Fruit fly (Drosophila melanogaster): ENCODE data around the gene for.

for gene

dm6 chr2L:3682489-3682888, 25.7 kb upstream of the for start:
- TF ChIP-seq noc (tag; optimal IDR thresholded peaks at IDR 0.05), result no peak

DNA sequence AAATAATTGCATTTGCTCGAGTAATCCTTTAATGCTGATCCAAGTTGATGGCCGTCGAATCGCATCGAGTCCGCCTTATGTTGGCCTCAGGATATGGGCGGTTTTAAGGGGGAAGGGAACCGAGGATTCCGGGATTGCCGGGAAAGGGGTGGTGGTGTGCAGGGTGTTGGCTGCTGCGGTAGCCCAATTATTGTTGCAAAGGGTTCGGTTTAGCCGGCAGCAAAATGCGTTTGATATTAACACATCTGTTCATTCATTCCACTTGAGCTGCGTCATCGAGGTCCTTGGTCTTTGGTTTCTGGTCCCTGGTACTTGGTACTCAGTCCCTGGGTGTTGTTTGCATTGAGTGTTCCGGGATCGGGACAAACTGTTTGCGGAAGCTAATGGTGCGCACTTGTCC, 24.6 kb upstream of the for start:
- TF ChIP-seq noc (tag; optimal IDR thresholded peaks at IDR 0.05), result no peak

DNA sequence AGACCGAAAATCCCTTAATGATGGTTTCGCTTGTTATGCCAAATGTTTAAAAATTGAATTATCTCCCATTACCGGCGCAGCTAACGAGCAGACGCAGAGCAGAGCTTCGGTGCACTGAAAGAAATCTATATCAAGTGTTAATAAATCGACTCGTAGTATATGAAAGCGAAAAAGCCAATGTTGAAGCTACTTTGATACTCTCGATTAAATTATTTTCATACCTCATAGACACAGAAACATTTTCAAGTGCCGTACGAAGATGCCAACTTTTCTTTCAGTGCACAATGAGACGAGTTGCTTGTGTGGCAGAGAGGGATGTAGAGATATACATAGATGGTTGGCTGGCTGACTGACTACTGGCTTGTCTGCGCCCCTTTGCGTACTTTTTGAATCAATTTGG, 19.0 kb upstream of the for start:
- TF ChIP-seq noc (tag; optimal IDR thresholded peaks at IDR 0.05), result no peak

DNA sequence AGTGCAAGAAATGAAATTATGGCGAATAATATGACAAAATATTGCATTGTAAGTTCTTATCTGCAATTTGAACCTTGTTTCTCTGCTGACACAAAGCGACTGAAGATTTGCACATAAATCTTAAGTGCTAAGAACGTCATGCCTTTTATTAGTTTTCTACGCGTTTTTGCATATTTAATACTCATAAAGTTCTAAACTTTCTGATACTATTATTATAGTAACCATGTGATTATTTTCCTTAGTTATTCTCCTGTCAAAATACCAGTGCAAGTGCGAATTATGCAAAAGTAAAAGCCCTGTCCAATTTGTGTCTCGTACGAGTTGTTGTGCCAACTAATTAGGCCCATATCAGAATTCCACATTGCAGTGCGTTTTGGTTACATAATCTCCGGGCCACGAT, 13.7 kb upstream of the for start, which contains the start of gene Sfp24Bc:
Sfp24Bc (minus strand) TSS at position 101 of the 400 bp plus-strand sequence.
- no peak for TF ChIP-seq noc (tag; optimal IDR thresholded peaks at IDR 0.05)

DNA sequence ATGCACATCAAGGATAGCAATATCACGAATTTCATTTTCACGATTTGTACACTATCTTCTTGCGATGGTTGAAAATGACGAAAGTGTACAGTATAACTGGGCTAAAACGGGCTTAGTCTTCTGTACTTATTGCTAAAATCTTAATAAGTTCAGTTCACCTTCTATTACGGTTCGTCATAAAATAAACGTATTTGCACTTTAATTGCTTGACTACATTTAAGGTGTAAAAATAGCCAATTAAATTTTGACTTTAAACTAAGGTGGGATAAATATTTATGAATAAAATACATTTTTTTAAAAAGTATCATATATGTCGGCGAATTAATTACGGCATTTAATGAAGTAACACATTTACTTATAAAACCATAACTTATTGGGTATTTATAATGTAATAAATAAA, 12.9 kb upstream of the for start, which contains the start of gene Sfp24Bb:
Sfp24Bb (minus strand) TSS at position 101 of the 400 bp plus-strand sequence.
- TF ChIP-seq noc (tag; optimal IDR thresholded peaks at IDR 0.05), result no peak

- TF ChIP-seq noc (tag; optimal IDR thresholded peaks at IDR 0.05), result no peak
Measured at dm6 chr2L:3669034-3669433, 12.3 kb upstream of the for start, which contains the start of gene Sfp24Bd. Gene Sfp24Bd, minus strand, starts transcription at chr2L:3669134.

- no peak for TF ChIP-seq noc (tag; optimal IDR thresholded peaks at IDR 0.05)
Measured at dm6 chr2L:3668451-3668850, 11.7 kb upstream of the for start, which contains the start of gene Sfp24Ba. Gene Sfp24Ba, minus strand, starts transcription at chr2L:3668551.

- no peak for TF ChIP-seq noc (tag; optimal IDR thresholded peaks at IDR 0.05)
Measured at dm6 chr2L:3662307-3662795, 5.6 kb upstream of the for start, which contains the start of gene Drgx. Gene Drgx, plus strand, starts transcription at chr2L:3662745.

DNA sequence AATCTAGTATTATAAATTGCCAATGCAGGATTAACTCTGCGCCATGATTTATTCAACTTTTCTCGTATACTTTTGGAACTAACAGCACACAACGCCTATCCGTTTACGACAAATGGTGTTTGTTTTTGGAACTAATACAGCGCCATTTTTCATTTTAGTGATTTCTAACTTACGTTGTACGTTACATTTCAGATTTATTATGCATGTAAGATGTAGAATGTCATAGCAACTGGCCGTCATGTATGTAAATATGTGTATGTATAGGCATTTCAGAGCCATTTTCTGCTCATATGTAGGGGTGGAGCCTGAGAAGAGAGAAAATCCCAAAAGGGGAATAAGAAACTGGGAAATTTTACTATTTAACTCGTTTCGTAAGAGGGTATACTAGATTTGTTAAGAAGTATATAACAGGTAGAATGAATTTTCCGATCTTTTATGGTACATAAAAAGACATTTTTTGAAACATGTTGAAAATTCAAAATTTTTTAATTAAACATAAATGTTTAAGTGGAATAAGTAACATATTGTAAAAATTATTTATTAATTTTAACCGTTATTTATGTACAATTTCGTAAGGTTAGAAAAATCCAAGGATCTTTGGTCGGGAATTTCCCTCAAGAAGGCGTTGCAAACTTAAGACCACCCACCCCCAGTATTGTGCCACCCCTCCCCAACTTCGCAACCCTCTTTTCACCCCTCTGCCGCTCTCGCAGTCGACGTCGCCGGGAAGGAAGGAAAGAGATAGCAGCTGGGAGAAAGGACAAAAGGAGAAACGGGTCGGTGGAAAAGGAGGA, 793 bp upstream of the for start:
- no peak for TF ChIP-seq noc (tag; optimal IDR thresholded peaks at IDR 0.05)

DNA sequence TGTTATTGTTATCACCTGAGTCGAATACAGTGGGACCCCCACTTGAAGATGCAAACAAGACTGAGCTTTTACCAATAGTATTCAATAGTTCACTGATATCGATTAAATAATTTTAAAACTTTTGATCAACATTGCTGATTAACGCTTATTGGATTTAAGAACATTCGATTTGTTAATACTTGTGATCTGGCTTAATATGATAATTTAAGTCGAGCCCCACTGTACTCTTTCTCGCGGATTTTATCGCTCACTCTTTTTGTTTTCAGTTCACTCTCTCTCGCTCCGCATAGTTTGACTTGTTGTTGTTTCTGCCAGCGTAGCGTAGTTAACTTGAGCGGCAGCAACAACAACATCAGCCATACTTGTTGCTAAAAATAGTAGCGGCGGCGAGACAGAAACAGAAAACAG, 1.1 kb downstream of the for start:
- TF ChIP-seq noc (tag; optimal IDR thresholded peaks at IDR 0.05), result peak; percentile 100

dm6 chr2L:3654956-3655618, 1.7 kb downstream of the for start:
- no peak for TF ChIP-seq noc (tag; optimal IDR thresholded peaks at IDR 0.05)

DNA sequence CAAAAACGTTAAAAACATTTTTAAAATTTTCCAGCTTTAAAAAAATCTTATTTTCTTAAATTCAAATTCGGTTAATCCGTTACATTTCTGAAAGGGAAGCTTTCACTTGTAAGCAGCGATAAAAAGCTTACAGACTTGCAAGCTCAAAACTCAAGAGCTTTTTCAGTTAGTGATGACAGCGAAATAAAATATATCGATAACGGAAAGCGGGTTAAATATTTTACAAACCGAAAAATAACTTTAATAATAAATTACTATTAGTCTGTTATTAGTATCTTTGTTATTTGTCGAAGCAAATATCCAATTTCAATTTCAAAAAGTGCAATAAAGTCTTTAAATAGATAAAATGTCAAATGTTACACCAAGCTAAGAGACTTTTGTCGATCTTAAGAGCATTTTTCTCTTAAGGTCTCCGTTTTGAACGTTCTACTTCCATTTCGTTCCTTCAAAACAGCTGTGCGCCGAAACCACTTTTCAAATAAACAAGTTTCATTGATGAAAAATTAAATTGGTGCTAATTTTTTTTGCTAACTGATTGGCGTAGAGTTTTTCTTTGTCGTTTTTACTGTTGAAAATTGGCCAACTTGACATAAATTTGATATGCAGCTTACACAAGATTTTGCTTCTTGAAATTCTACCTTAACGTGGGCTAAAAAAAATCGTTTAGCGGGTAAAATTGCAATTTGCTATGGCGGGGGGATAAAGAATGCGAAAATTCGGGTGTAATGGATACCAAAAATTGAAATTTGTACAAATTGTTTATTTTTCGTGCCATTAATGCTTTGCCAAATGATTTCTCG, 8.4 kb downstream of the for start:
- TF ChIP-seq noc (tag; optimal IDR thresholded peaks at IDR 0.05), result no peak

DNA sequence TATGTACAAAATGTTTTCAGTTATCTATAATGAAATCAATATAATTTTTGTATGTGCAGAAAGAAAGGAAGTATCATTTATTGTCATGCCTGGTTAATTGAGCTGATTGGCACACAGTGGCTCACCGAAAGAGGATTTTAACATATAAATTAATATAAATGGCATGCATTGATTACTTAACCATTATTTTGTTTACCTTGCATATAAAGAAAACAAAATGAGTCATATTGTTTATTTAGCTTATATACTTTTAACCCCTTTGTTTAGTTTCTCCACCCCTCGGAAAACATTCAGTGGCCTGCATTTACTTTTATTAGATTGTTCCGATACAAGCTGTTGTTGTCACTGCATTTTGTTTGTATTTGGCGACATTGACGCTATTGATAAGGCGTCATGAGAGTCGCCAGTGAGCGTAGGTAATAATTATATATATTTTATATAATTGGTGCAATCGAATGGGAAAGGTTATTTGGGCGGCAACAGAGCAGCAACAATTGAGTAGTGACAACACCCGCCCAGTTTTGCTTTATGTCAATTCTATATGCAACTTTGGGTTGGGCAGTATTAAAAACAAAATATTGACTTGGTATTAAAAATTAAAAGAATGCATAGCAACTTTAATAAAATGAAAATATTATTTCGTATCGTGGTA, 9.1 kb downstream of the for start:
- no peak for TF ChIP-seq noc (tag; optimal IDR thresholded peaks at IDR 0.05)

dm6 chr2L:3646041-3646440, 10.7 kb downstream of the for start:
- TF ChIP-seq noc (tag; optimal IDR thresholded peaks at IDR 0.05), result no peak

dm6 chr2L:3645339-3645738, 11.4 kb downstream of the for start:
- no peak for TF ChIP-seq noc (tag; optimal IDR thresholded peaks at IDR 0.05)
